Fruit fly (Drosophila melanogaster): ENCODE results near the gene CG42866.

- no peak for TF ChIP-seq pan (optimal IDR thresholded peaks at IDR 0.05)
- no peak for TF ChIP-seq usp (GFP tag; optimal IDR thresholded peaks at IDR 0.05)
- TF ChIP-seq EcR (GFP tag; optimal IDR thresholded peaks at IDR 0.05), result no peak
Observed at dm6 chr2L:19962252-19962729, 806 bp upstream of the CG42866 start, which contains the start of the genes CG13965 and CG16772.
